Fruit fly (Drosophila melanogaster): Measurements from ENCODE around the gene Usp47.

DNA sequence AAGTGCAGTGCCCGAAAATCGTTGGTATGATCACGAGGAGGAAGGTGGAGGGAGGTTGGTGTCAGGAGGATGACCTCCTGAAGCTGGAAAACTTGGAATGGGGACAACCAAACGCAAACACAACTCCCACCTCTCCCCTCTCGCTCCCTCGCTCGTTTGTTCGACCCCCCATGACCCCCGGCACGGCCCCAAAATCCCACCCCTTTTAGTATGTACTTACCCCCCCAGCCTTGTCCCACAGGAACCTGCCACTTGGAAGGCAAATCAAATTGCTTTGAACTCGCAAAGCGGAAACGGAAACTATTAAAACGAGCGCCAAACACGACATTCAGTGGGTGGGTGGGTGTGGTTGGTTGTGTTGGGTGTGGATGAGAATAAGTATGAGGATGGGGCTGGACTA, 21.1 kb upstream of the Usp47 start:
- TF ChIP-seq CG18262 (tag; optimal IDR thresholded peaks at IDR 0.05) (no peak), inv (GFP tag; IDR thresholded peaks at IDR 0.05; ENCODE audit: partially characterized antibody) (no peak), nau (GFP tag; optimal IDR thresholded peaks at IDR 0.05) (no peak), sima (GFP tag; optimal IDR thresholded peaks at IDR 0.05) (no peak), CG17361 (GFP tag; IDR thresholded peaks at IDR 0.05) (no peak), CG10431 (GFP tag; optimal IDR thresholded peaks at IDR 0.05) (no peak), psq (GFP tag; optimal IDR thresholded peaks at IDR 0.05) (no peak), CG12942 (GFP tag; optimal IDR thresholded peaks at IDR 0.05) (no peak), wdn (GFP tag; IDR thresholded peaks at IDR 0.05) (no peak), run (tag; optimal IDR thresholded peaks at IDR 0.05) (no peak)

All from whole organism, embryonic.